Fruit fly (Drosophila melanogaster): ENCODE data around the gene PNUTS.
A peak's percentile ranks its signal among the peaks of the same experiment; 100 is the strongest.

Gene PNUTS

dm6 chr2L:842873-843272 lies 27.4 kb upstream of the PNUTS start:
- TF ChIP-seq usp (GFP tag; optimal IDR thresholded peaks at IDR 0.05) (no peak), CG8478 (optimal IDR thresholded peaks at IDR 0.05) (no peak), pan (optimal IDR thresholded peaks at IDR 0.05) (no peak), EcR (GFP tag; optimal IDR thresholded peaks at IDR 0.05) (no peak), psq (optimal IDR thresholded peaks at IDR 0.05) (no peak), Dll (optimal IDR thresholded peaks at IDR 0.05) (no peak)

- TF ChIP-seq pan (optimal IDR thresholded peaks at IDR 0.05) (peak; percentile 41), Dll (optimal IDR thresholded peaks at IDR 0.05) (no peak), usp (GFP tag; optimal IDR thresholded peaks at IDR 0.05) (no peak)
These were observed 27.0 kb upstream of the PNUTS start for dm6 chr2L:843301-843700.

- TF ChIP-seq EcR (GFP tag; optimal IDR thresholded peaks at IDR 0.05) (no peak), Dll (optimal IDR thresholded peaks at IDR 0.05) (no peak), pan (optimal IDR thresholded peaks at IDR 0.05) (no peak)
These were observed 26.1 kb upstream of the PNUTS start for dm6 chr2L:843850-844791.

- TF ChIP-seq psq (optimal IDR thresholded peaks at IDR 0.05), result no peak
- TF ChIP-seq Dll (optimal IDR thresholded peaks at IDR 0.05), result no peak
- TF ChIP-seq usp (GFP tag; optimal IDR thresholded peaks at IDR 0.05), result no peak
- no peak for TF ChIP-seq EcR (GFP tag; optimal IDR thresholded peaks at IDR 0.05)
- no peak for TF ChIP-seq CG8478 (optimal IDR thresholded peaks at IDR 0.05)
- no peak for TF ChIP-seq pan (optimal IDR thresholded peaks at IDR 0.05)
These were observed 24.8 kb upstream of the PNUTS start for dm6 chr2L:845341-846004.

DNA sequence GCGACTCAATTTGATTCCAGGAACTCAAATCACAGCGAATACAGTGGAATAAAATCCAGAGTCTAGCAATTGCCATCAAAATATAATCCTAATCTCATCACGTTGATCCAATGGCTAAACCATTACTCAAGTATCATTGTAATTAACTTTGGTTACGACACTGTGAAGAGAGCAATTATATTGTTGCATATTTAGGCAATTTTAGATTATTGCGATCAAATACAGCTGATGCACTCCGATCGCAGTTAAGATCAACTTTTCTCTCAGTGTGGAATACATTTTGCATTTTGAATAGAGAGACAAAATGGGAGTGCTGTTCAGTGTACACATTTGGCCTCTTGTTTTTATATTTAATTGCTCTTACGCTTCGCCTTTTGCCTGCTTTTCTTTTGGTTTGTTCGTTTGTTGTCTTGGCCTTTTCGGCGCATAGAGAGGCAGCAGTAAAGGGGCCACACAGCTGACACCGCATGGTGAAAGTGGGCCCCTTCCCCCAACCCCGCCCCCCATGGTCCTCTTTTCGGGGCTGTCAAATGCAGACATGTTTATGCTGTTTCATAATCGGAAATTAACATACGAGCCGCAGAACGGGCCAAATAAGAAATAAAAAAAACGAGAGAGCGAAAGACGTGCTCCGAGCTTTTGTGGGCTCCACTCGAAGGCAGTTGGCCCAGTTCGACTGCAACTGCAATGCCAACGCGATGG lies 23.9 kb upstream of the PNUTS start:
- TF ChIP-seq EcR (GFP tag; optimal IDR thresholded peaks at IDR 0.05) (no peak), usp (GFP tag; optimal IDR thresholded peaks at IDR 0.05) (no peak), pan (optimal IDR thresholded peaks at IDR 0.05) (no peak), psq (optimal IDR thresholded peaks at IDR 0.05) (no peak), Dll (optimal IDR thresholded peaks at IDR 0.05) (no peak), CG8478 (optimal IDR thresholded peaks at IDR 0.05) (no peak)

DNA sequence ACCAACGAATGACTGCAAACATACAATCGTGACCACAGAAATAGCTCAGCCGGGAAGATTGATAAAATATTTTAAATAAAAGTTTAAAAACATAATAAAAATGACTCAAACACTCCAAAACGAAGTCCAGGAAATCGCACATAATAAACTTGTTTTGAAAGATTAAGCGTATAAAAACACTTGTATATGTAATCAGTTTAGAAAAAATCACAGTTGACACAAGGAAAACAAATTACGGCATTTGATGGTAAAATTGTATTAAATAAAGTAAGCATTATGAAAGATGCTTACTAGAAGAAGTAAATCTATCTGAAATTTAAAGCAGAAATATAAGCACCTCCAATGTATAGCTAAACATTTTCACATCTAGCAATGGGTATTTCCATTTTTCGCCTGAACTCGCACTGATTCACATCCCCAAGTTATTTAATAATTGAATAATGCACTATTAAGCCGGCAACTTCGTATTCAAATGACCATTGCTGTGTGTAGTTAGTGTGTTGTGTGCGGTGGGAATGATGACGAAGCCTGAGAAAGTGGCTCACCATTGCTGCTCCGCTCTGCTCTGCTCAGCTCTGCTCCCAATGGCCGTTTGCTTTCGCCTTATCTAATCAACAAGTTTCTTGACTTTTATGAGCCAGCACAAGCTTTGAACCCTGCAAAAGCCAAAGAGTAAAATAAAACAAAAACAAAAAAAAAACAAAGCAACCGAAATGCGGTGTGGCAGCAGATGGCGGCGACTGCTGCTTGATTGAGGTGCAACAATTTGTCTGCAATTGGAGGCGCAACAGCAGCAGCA lies 22.9 kb upstream of the PNUTS start:
- TF ChIP-seq pan (optimal IDR thresholded peaks at IDR 0.05) (no peak), CG8478 (optimal IDR thresholded peaks at IDR 0.05) (no peak), Dll (optimal IDR thresholded peaks at IDR 0.05) (no peak), EcR (GFP tag; optimal IDR thresholded peaks at IDR 0.05) (no peak), psq (optimal IDR thresholded peaks at IDR 0.05) (no peak), usp (GFP tag; optimal IDR thresholded peaks at IDR 0.05) (no peak)

DNA sequence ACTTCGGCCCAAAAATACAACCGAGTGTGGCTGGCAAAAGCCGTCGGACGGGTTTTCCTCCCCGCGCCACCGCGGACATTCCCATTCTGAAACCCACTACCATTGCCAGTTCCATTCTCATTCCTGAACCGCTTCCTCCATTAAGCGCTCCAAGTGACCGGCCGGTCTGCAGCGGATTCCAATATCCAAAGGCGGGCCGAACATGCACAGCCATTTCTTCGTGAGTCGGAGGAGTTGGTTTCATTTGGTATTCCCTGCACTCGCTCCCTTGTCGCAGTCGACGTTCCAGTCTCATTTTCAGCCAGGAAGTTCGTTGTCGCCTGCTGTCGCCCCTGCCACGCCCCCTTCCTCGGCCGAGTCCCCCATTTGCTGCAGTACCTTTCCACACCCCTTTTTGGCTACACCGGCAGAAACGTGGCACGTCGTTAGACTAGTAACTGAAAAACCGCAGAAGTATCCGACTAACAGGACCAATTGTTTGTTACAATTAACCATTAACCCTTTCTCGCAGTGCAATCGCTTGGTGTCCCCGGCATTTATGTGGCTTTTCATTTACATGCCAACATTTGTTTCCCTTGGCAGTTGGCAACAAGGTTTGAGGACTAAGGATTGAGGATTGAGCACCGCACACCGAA lies 22.2 kb upstream of the PNUTS start:
- TF ChIP-seq Dll (optimal IDR thresholded peaks at IDR 0.05), result no peak
- TF ChIP-seq psq (optimal IDR thresholded peaks at IDR 0.05), result no peak
- TF ChIP-seq pan (optimal IDR thresholded peaks at IDR 0.05), result no peak
- TF ChIP-seq usp (GFP tag; optimal IDR thresholded peaks at IDR 0.05), result no peak
- no peak for TF ChIP-seq EcR (GFP tag; optimal IDR thresholded peaks at IDR 0.05)
- TF ChIP-seq CG8478 (optimal IDR thresholded peaks at IDR 0.05), result no peak

DNA sequence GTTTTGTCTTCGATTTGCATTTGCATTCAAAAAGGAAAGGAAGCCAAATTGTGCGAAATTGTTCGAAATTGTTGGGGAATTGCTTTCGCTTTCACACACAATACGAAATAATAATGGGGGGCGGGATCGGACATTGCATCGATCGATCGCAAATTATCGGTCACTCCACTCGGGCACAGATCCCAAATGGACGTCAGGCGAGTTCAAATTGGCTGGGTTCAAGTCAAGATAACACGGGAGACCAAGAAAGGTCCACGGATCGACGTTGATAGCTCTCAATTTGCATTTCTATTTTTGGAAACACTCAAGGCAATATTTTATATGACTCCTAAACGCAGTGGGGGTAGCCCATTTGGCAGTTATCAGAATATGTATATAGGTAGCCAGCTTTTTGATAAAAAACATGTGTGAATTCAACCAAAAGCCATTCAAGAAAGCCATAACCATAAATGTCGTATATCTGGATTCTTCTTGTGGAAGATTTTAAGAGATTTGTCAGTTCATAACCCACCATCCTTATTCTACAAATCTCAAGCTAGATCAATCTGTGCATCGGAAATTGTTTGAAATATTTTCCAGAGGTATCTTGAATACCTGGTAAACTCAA lies 21.0 kb upstream of the PNUTS start:
- no peak for TF ChIP-seq usp (GFP tag; optimal IDR thresholded peaks at IDR 0.05)
- TF ChIP-seq pan (optimal IDR thresholded peaks at IDR 0.05), result no peak
- TF ChIP-seq Dll (optimal IDR thresholded peaks at IDR 0.05), result no peak

DNA sequence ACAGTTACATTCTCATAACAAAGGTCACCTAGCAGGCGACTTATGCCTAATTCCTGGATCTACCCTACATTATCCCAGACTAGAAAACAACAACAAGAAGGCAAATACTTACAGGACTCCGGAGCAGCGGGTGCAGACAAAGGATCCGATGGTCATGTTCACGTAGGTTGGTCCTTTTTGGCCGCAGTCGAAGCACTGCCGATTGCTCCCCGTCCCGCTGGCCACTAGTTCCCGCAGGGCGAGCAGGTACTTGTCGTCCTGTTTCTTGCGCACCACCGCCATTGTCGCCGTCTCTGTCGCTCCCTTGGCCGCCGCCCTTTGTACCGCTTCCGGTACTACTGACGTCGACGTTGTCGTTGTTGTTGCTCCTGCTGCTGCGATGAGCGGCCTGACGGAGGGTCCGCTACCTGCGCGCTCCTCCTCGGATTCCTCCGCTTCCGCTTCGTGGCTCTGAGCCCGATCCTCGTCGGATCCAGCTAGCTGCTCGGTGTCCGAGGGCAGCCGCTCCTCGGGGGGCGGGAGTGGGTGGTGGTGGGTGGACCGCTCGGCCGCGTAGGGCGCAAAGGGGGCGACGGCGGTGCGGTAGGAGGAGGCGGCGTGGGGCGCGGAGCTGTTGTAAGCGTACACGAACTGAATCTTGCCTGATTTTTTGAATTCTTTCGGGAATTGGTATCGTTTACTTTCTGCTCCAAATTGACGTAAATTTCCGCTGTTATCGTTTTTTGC lies 20.3 kb upstream of the PNUTS start:
- TF ChIP-seq CG8478 (optimal IDR thresholded peaks at IDR 0.05) (no peak), EcR (GFP tag; optimal IDR thresholded peaks at IDR 0.05) (no peak), pan (optimal IDR thresholded peaks at IDR 0.05) (no peak)

DNA sequence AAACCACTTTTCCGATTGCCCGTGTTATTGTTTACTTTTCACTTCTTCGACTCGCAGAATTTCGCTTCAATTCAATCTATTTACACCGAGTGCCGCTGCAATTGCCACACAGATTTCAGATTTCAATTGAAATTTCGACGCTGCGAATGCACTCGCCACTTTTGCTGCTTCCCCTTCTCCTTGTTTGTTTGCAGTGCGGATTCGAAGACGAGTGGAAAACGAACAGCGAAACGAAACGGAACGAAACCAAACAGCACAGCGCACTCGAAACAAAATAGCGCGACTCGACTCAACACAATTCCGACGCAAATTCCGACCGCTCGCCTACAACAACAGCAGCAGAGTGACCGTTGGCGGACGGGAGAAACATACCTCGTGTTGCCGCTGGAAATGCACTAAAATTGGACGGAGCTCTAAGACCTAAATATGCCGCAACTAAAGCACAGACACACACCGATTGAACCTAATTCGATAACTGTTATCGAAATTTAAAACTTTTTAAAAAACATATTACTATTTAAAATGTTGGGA lies 19.5 kb upstream of the PNUTS start, which contains the start of gene drongo:
Gene drongo (minus strand): TSS at position 345 of the 531 bp plus-strand sequence.
- no peak for TF ChIP-seq CG8478 (optimal IDR thresholded peaks at IDR 0.05)
- no peak for TF ChIP-seq usp (GFP tag; optimal IDR thresholded peaks at IDR 0.05)
- TF ChIP-seq EcR (GFP tag; optimal IDR thresholded peaks at IDR 0.05), result no peak
- no peak for TF ChIP-seq pan (optimal IDR thresholded peaks at IDR 0.05)
- TF ChIP-seq psq (optimal IDR thresholded peaks at IDR 0.05), result no peak
- no peak for TF ChIP-seq Dll (optimal IDR thresholded peaks at IDR 0.05)

Measured in whole organism.